Comparison of ENCODE assay signal across 6 fruit fly cellular contexts in the genomic region with DNA sequence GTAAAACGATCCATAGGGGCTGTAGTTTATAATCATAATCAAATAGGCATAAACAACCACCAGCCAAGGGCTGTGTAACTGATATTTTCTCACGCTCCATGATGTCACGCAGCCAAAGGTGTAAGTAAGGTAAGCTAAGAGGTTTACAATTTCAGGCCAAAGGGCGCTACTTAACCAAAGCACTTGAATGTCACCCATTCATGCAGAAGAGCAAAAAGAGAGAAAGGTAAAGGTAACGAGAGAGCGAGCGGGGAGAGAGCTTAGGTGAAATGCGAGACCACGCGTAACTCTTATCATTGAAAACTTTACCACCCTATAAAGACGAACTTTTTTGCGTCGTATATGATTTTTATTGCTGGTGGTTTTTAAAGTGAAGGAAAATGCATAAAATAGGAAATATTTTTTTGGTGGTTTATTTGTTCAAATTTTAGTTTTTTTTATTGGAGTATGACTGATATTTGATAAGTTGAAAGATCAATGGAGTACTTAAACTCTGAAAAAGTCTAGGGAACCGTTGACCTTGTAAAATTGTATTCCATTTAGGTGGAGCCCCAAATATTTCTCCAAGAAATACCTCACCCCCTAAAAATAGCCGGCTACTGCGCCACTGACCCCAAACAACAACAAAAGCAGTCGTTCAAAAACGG.
TF ChIP-seq lines count a peak whose summit lies in the region.

No protein-coding gene starts in this region.

- no peak for TF ChIP-seq CTCF in whole organism, embryonic (GFP tag; optimal IDR thresholded peaks at IDR 0.05; lab: Kevin White, UChicago)

TF ChIP-seq in whole organism, 6 proteins besides CTCF, POLR2A, EP300 and RAD21:
- TF ChIP-seq pan (optimal IDR thresholded peaks at IDR 0.05; lab: Kevin White, UChicago) (peak; percentile 58), EcR (GFP tag; optimal IDR thresholded peaks at IDR 0.05; lab: Kevin White, UChicago) (no peak)
TF ChIP-seq in whole organism: peak in this region for 1.

TF ChIP-seq in whole organism, adult, 20 proteins besides CTCF, POLR2A, EP300 and RAD21 (continues in another document):
- peak; percentile 97 for TF ChIP-seq CG7101 (tag; optimal IDR thresholded peaks at IDR 0.05; lab: Kevin White, UChicago)
- TF ChIP-seq kay (GFP tag; lab: Kevin White, UChicago; ENCODE audit: borderline replicate concordance), result peak; percentile 94
- peak; percentile 95 for TF ChIP-seq Clk (GFP tag; optimal IDR thresholded peaks at IDR 0.05; lab: Kevin White, UChicago)
- peak; percentile 93 for TF ChIP-seq toe (GFP tag; optimal IDR thresholded peaks at IDR 0.05; lab: Kevin White, UChicago)
- TF ChIP-seq CG14711 (tag; optimal IDR thresholded peaks at IDR 0.05; lab: Kevin White, UChicago), result peak; percentile 89
- peak; percentile 94 for TF ChIP-seq CG12768 (GFP tag; optimal IDR thresholded peaks at IDR 0.05; lab: Kevin White, UChicago)
- TF ChIP-seq Mnt (GFP tag; optimal IDR thresholded peaks at IDR 0.05; lab: Kevin White, UChicago), result peak; percentile 91
- TF ChIP-seq CG7045 (GFP tag; optimal IDR thresholded peaks at IDR 0.05; lab: Kevin White, UChicago), result peak; percentile 96
- TF ChIP-seq tj (GFP tag; optimal IDR thresholded peaks at IDR 0.05; lab: Kevin White, UChicago), result peak; percentile 84
- peak; percentile 93 for TF ChIP-seq bab1 (GFP tag; optimal IDR thresholded peaks at IDR 0.05; lab: Kevin White, UChicago)
- TF ChIP-seq Crg-1 (GFP tag; optimal IDR thresholded peaks at IDR 0.05; lab: Kevin White, UChicago), result peak; percentile 94
- no peak for TF ChIP-seq cnc (optimal IDR thresholded peaks at IDR 0.05; lab: Kevin White, UChicago)
- peak; percentile 97 for TF ChIP-seq Hr96 (GFP tag; optimal IDR thresholded peaks at IDR 0.05; lab: Kevin White, UChicago)
- TF ChIP-seq ovo (GFP tag; optimal IDR thresholded peaks at IDR 0.05; lab: Kevin White, UChicago), result peak; percentile 89
- TF ChIP-seq pad (GFP tag; optimal IDR thresholded peaks at IDR 0.05; lab: Kevin White, UChicago), result peak; percentile 86
- peak; percentile 98 for TF ChIP-seq CG11617 (GFP tag; optimal IDR thresholded peaks at IDR 0.05; lab: Kevin White, UChicago)

TF ChIP-seq in whole organism, embryonic, 481 proteins besides CTCF, POLR2A, EP300 and RAD21 (continues in another document):
- TF ChIP-seq chif (GFP tag; optimal IDR thresholded peaks at IDR 0.05; lab: Kevin White, UChicago) (peak; percentile 97 to 98), Dek (tag; optimal IDR thresholded peaks at IDR 0.05; lab: Kevin White, UChicago) (peak; percentile 97), dmrt11E (tag; optimal IDR thresholded peaks at IDR 0.05; lab: Kevin White, UChicago) (peak; percentile 38), ham (GFP tag; IDR thresholded peaks at IDR 0.05; lab: Robert Waterston, UW) (peak; percentile 93), CG4820 (GFP tag; optimal IDR thresholded peaks at IDR 0.05; lab: Kevin White, UChicago) (peak; percentile 92), tap (tag; optimal IDR thresholded peaks at IDR 0.05; lab: Kevin White, UChicago) (peak; percentile 85), so (GFP tag; IDR thresholded peaks at IDR 0.05; lab: Robert Waterston, UW) (peak; percentile 96), dimm (GFP tag; IDR thresholded peaks at IDR 0.05; lab: Robert Waterston, UW) (peak; percentile 82), CG8290 (GFP tag; optimal IDR thresholded peaks at IDR 0.05; lab: Kevin White, UChicago) (peak; percentile 78), CG8290 (tag; optimal IDR thresholded peaks at IDR 0.05; lab: Kevin White, UChicago) (peak in 1 of 2 experiments; percentile 79), dati (GFP tag; IDR thresholded peaks at IDR 0.05; lab: Robert Waterston, UW) (peak; percentile 86), oc (tag; optimal IDR thresholded peaks at IDR 0.05; lab: Kevin White, UChicago) (peak; percentile 56), CG4424 (GFP tag; optimal IDR thresholded peaks at IDR 0.05; lab: Kevin White, UChicago) (peak; percentile 96), CG11247 (GFP tag; IDR thresholded peaks at IDR 0.05; lab: Robert Waterston, UW) (peak; percentile 93), D19B (GFP tag; optimal IDR thresholded peaks at IDR 0.05; lab: Kevin White, UChicago) (peak; percentile 95), esg (GFP tag; conservative IDR thresholded peaks at IDR 0.05; lab: Robert Waterston, UW) (peak; percentile 94)

TF ChIP-seq in whole organism, prepupa, 60 proteins besides CTCF, POLR2A, EP300 and RAD21 (continues in another document):
- TF ChIP-seq CG10631 (GFP tag; optimal IDR thresholded peaks at IDR 0.05; lab: Kevin White, UChicago) (peak; percentile 97), Blimp-1 (GFP tag; optimal IDR thresholded peaks at IDR 0.05; lab: Kevin White, UChicago) (peak; percentile 77), CG3919 (GFP tag; optimal IDR thresholded peaks at IDR 0.05; lab: Kevin White, UChicago) (peak; percentile 96), CG6792 (GFP tag; optimal IDR thresholded peaks at IDR 0.05; lab: Kevin White, UChicago) (peak; percentile 96), Met (GFP tag; optimal IDR thresholded peaks at IDR 0.05; lab: Kevin White, UChicago) (peak; percentile 98), Sox15 (GFP tag; optimal IDR thresholded peaks at IDR 0.05; lab: Kevin White, UChicago) (peak; percentile 95), CG4318 (GFP tag; optimal IDR thresholded peaks at IDR 0.05; lab: Kevin White, UChicago) (peak; percentile 96), CG6854 (GFP tag; optimal IDR thresholded peaks at IDR 0.05; lab: Kevin White, UChicago) (peak; percentile 89), CG10669 (GFP tag; optimal IDR thresholded peaks at IDR 0.05; lab: Kevin White, UChicago) (peak; percentile 86), eg (GFP tag; IDR thresholded peaks at IDR 0.05; lab: Robert Waterston, UW) (peak; percentile 92), Hr4 (GFP tag; optimal IDR thresholded peaks at IDR 0.05; lab: Kevin White, UChicago) (peak; percentile 98), fd59A (GFP tag; optimal IDR thresholded peaks at IDR 0.05; lab: Kevin White, UChicago) (peak; percentile 87), CG16779 (tag; optimal IDR thresholded peaks at IDR 0.05; lab: Kevin White, UChicago) (peak; percentile 81), cyc (GFP tag; optimal IDR thresholded peaks at IDR 0.05; lab: Kevin White, UChicago) (peak; percentile 98), CG11294 (GFP tag; IDR thresholded peaks at IDR 0.05; lab: Robert Waterston, UW) (peak; percentile 90), Ets21C (GFP tag; optimal IDR thresholded peaks at IDR 0.05; lab: Kevin White, UChicago) (peak; percentile 99), Sox14 (GFP tag; optimal IDR thresholded peaks at IDR 0.05; lab: Kevin White, UChicago) (peak; percentile 98)

TF ChIP-seq in whole organism, pupa, 21 proteins besides CTCF, POLR2A, EP300 and RAD21 (continues in another document):
- TF ChIP-seq fd96Ca (GFP tag; IDR thresholded peaks at IDR 0.05; lab: Robert Waterston, UW) (peak; percentile 95), rn (GFP tag; IDR thresholded peaks at IDR 0.05; lab: Robert Waterston, UW) (peak; percentile 83), CG15710 (tag; optimal IDR thresholded peaks at IDR 0.05; lab: Kevin White, UChicago) (peak; percentile 92), CG14655 (GFP tag; optimal IDR thresholded peaks at IDR 0.05; lab: Kevin White, UChicago) (peak; percentile 88), CG8301 (tag; optimal IDR thresholded peaks at IDR 0.05; lab: Kevin White, UChicago) (peak; percentile 84), CG9948 (tag; optimal IDR thresholded peaks at IDR 0.05; lab: Kevin White, UChicago) (peak; percentile 88), EcR (GFP tag; optimal IDR thresholded peaks at IDR 0.05; lab: Kevin White, UChicago) (no peak), CG4496 (GFP tag; IDR thresholded peaks at IDR 0.05; lab: Robert Waterston, UW) (peak; percentile 94), Snoo (tag; optimal IDR thresholded peaks at IDR 0.05; lab: Kevin White, UChicago) (peak; percentile 97), Pif1A (GFP tag; optimal IDR thresholded peaks at IDR 0.05; lab: Kevin White, UChicago) (peak; percentile 97), D1 (tag; optimal IDR thresholded peaks at IDR 0.05; lab: Kevin White, UChicago) (peak; percentile 61), CG10348 (GFP tag; IDR thresholded peaks at IDR 0.05; lab: Robert Waterston, UW) (peak; percentile 91), CG34367 (tag; optimal IDR thresholded peaks at IDR 0.05; lab: Kevin White, UChicago) (peak; percentile 82), CG32121 (GFP tag; IDR thresholded peaks at IDR 0.05; lab: Robert Waterston, UW) (peak; percentile 94), gl (tag; optimal IDR thresholded peaks at IDR 0.05; lab: Kevin White, UChicago) (peak; percentile 53), Ets98B (GFP tag; IDR thresholded peaks at IDR 0.05; lab: Robert Waterston, UW) (peak; percentile 93), CG12605 (GFP tag; IDR thresholded peaks at IDR 0.05; lab: Robert Waterston, UW) (peak; percentile 74), CG17806 (tag; optimal IDR thresholded peaks at IDR 0.05; lab: Kevin White, UChicago) (peak; percentile 73)

TF ChIP-seq in whole organism, wandering third instar larva, 38 proteins besides CTCF, POLR2A, EP300 and RAD21 (continues in another document):
- TF ChIP-seq usp (GFP tag; optimal IDR thresholded peaks at IDR 0.05; lab: Kevin White, UChicago) (no peak), OdsH (GFP tag; optimal IDR thresholded peaks at IDR 0.05; lab: Kevin White, UChicago) (peak; percentile 99), Sp1 (GFP tag; optimal IDR thresholded peaks at IDR 0.05; lab: Kevin White, UChicago) (peak; percentile 96), dl (GFP tag; optimal IDR thresholded peaks at IDR 0.05; lab: Kevin White, UChicago; ENCODE audit: insufficient read depth in 1 of 2, partially characterized antibody in 2 of 2) (peak; percentile 79 to 80), sv (GFP tag; optimal IDR thresholded peaks at IDR 0.05; lab: Kevin White, UChicago) (peak; percentile 95), sage (GFP tag; optimal IDR thresholded peaks at IDR 0.05; lab: Kevin White, UChicago) (peak; percentile 74), psq (GFP tag; optimal IDR thresholded peaks at IDR 0.05; lab: Kevin White, UChicago) (peak; percentile 97), N (GFP tag; optimal IDR thresholded peaks at IDR 0.05; lab: Kevin White, UChicago) (no peak), h (GFP tag; optimal IDR thresholded peaks at IDR 0.05; lab: Kevin White, UChicago) (peak; percentile 98), CG32264 (GFP tag; optimal IDR thresholded peaks at IDR 0.05; lab: Kevin White, UChicago) (peak; percentile 89), Vsx2 (GFP tag; optimal IDR thresholded peaks at IDR 0.05; lab: Kevin White, UChicago; ENCODE audit: partially characterized antibody) (no peak), Rel (GFP tag; optimal IDR thresholded peaks at IDR 0.05; lab: Kevin White, UChicago) (peak; percentile 67), Rel (tag; optimal IDR thresholded peaks at IDR 0.05; lab: Kevin White, UChicago) (peak; percentile 25), Hr83 (GFP tag; optimal IDR thresholded peaks at IDR 0.05; lab: Kevin White, UChicago; ENCODE audit: poor library complexity, severe bottlenecking) (peak; percentile 74), Mio (GFP tag; optimal IDR thresholded peaks at IDR 0.05; lab: Kevin White, UChicago) (peak; percentile 90), tai (GFP tag; optimal IDR thresholded peaks at IDR 0.05; lab: Kevin White, UChicago) (peak; percentile 96), pan (optimal IDR thresholded peaks at IDR 0.05; lab: Kevin White, UChicago) (no peak), fru (GFP tag; optimal IDR thresholded peaks at IDR 0.05; lab: Kevin White, UChicago) (peak; percentile 99), Dfd (GFP tag; optimal IDR thresholded peaks at IDR 0.05; lab: Kevin White, UChicago) (peak; percentile 87)
